Worm (Caenorhabditis elegans): ENCODE data around the gene fbf-2.

- TF ChIP-seq ces-1 (GFP tag; optimal IDR thresholded peaks at IDR 0.05) (no peak), flh-1 (GFP tag; optimal IDR thresholded peaks at IDR 0.05) (no peak), pha-4 (tag; optimal IDR thresholded peaks at IDR 0.05) (no peak), snpc-4 (tag; optimal IDR thresholded peaks at IDR 0.05) (no peak), nhr-12 (tag; optimal IDR thresholded peaks at IDR 0.05) (no peak), elt-3 (tag; optimal IDR thresholded peaks at IDR 0.05) (no peak)
These were observed 24.2 kb downstream of the fbf-2 start, which contains the start of gene H12I13.1 for ce11 chrII:6067066-6067465.
